2 fruit fly cellular contexts compared by ENCODE assay signal in the genomic region with DNA sequence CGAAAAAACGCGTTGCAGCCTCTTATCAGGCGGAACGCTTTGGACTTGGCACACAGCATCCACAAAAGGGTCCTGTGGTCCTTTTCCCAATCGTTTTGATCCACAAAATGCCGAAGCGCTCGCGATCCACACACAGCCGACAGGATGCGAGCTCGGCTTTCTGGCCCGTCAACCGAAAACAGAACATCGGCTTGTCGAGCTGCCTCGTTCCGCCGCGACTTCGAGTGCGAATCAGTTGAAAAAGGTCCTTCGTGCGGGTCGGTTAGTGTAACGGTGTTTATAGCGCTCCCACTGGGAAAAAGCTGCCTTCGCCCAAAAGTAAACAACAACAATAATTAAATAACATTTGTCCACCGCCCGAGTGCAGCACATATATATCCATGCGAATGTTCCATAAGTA.
A peak's percentile ranks its signal among the peaks of the same experiment; 100 is the strongest.
TF ChIP-seq lines count a peak whose summit lies in the region.

beat-VI (plus strand) TSS at position 255 of the 400 bp plus-strand sequence.

- TF ChIP-seq CTCF in whole organism, embryonic (GFP tag; optimal IDR thresholded peaks at IDR 0.05; lab: Kevin White, UChicago) = no peak

TF ChIP-seq in whole organism, embryonic, 481 proteins besides CTCF, POLR2A, EP300 and RAD21:
- TF ChIP-seq pfk (GFP tag; optimal IDR thresholded peaks at IDR 0.05; lab: Kevin White, UChicago) (peak; percentile 67), CG34422 (GFP tag; IDR thresholded peaks at IDR 0.05; lab: Robert Waterston, UW) (no peak), CG12071 (GFP tag; optimal IDR thresholded peaks at IDR 0.05; lab: Kevin White, UChicago) (no peak), Jarid2 (GFP tag; optimal IDR thresholded peaks at IDR 0.05; lab: Kevin White, UChicago) (peak; percentile 34), Deaf1 (tag; optimal IDR thresholded peaks at IDR 0.05; lab: Kevin White, UChicago) (peak; percentile 97)
TF ChIP-seq in whole organism, embryonic: peak in this region for 3.

TF ChIP-seq in whole organism, prepupa, 60 proteins besides CTCF, POLR2A, EP300 and RAD21:
- TF ChIP-seq dsx (GFP tag; optimal IDR thresholded peaks at IDR 0.05; lab: Kevin White, UChicago; ENCODE audit: poor library complexity, severe bottlenecking) = no peak
- no peak for TF ChIP-seq Ets96B (tag; optimal IDR thresholded peaks at IDR 0.05; lab: Kevin White, UChicago)
- no peak for TF ChIP-seq acj6 (GFP tag; optimal IDR thresholded peaks at IDR 0.05; lab: Kevin White, UChicago)
- no peak for TF ChIP-seq vri (GFP tag; optimal IDR thresholded peaks at IDR 0.05; lab: Kevin White, UChicago)
- TF ChIP-seq CG34406 (GFP tag; optimal IDR thresholded peaks at IDR 0.05; lab: Kevin White, UChicago) = no peak
- TF ChIP-seq CG1621 (tag; optimal IDR thresholded peaks at IDR 0.05; lab: Kevin White, UChicago) = no peak
- peak; percentile 46 for TF ChIP-seq svp (GFP tag; lab: Kevin White, UChicago)
